Worm (Caenorhabditis elegans) whole organism, midembryonic: ENCODE data around the gene srg-11.

ENCODE experiments used
- T22C8.4 ChIP-seq: fragments of 200-800 bp; sonication (Bioruptor generic); IDR thresholded peaks from 2 replicates; pipeline ENCODE4 v1.3.6; 2022; ENCODE audit warnings: missing genetic modification characterization, missing compliant biosample characterization
- cog-1 ChIP-seq: sonication (generic microtip); optimal IDR thresholded peaks from 2 replicates; lab custom pipeline; 2016; ENCODE audit warnings: missing genetic modification characterization, missing compliant biosample characterization
- flt-1 ChIP-seq: fragments of 200-800 bp; sonication (Bioruptor generic); IDR thresholded peaks from 2 replicates; pipeline ENCODE4 v1.3.6; 2022; ENCODE audit warnings: missing genetic modification characterization, missing compliant biosample characterization
- klf-2 ChIP-seq: fragments of 200-800 bp; sonication (Bioruptor generic); conservative IDR thresholded peaks from 2 replicates; pipeline ENCODE4 v1.3.6; 2022; ENCODE audit warnings: missing genetic modification reagents, missing genetic modification characterization, missing compliant biosample characterization
- med-1 ChIP-seq: sonication (generic microtip); optimal IDR thresholded peaks from 2 replicates; lab custom pipeline; 2017; ENCODE audit warnings: missing genetic modification characterization, mild to moderate bottlenecking, missing compliant biosample characterization, antibody characterized with exemption, missing genetic modification reagents; ENCODE audit not compliant: insufficient read depth
- ref-1 ChIP-seq: fragments of 200-800 bp; sonication (Bioruptor generic); conservative IDR thresholded peaks from 2 replicates; pipeline ENCODE4 v1.3.6; 2022; ENCODE audit warnings: missing genetic modification reagents, missing genetic modification characterization, missing compliant biosample characterization
- tab-1 ChIP-seq: fragments of 200-800 bp; sonication (Bioruptor generic); IDR thresholded peaks from 2 replicates; pipeline ENCODE4 v1.3.6; 2022; ENCODE audit warnings: missing genetic modification characterization, missing compliant biosample characterization
- ztf-23 ChIP-seq: fragments of 200-800 bp; sonication (Bioruptor generic); IDR thresholded peaks from 2 replicates; pipeline ENCODE4 v1.3.6; 2022; ENCODE audit warnings: missing genetic modification reagents, missing genetic modification characterization, missing compliant biosample characterization
- ztf-29 ChIP-seq: fragments of 200-800 bp; sonication (Bioruptor generic); IDR thresholded peaks from 2 replicates; pipeline ENCODE4 v1.3.6; 2022; ENCODE audit warnings: missing genetic modification reagents, missing genetic modification characterization, missing compliant biosample characterization

The srg-11 gene

ce11 chrIII:4679963-4680484 is at the start of gene srg-11:
Gene srg-11 (plus strand): TSS chrIII:4680013.
- TF ChIP-seq klf-2 (GFP tag; lab: Robert Waterston, UW), result no peak

- no peak for TF ChIP-seq T22C8.4 (GFP tag; lab: Robert Waterston, UW)
- no peak for TF ChIP-seq klf-2 (GFP tag; lab: Robert Waterston, UW)
- TF ChIP-seq tab-1 (GFP tag; lab: Robert Waterston, UW), result no peak
- no peak for TF ChIP-seq ztf-23 (GFP tag; lab: Robert Waterston, UW)
- TF ChIP-seq med-1 (GFP tag; lab: Kevin White, UChicago), result no peak
- TF ChIP-seq ref-1, result no peak
- TF ChIP-seq cog-1 (tag; lab: Kevin White, UChicago), result no peak
- no peak for TF ChIP-seq ztf-29 (GFP tag; lab: Robert Waterston, UW)
- no peak for TF ChIP-seq flt-1
Measured at ce11 chrIII:4634947-4635346, 44.9 kb upstream of the srg-11 start, which contains the start of gene clec-153. Gene clec-153 (plus strand): TSS chrIII:4635247.

- TF ChIP-seq ztf-23 (GFP tag; lab: Robert Waterston, UW), result no peak
- no peak for TF ChIP-seq ref-1
- no peak for TF ChIP-seq klf-2 (GFP tag; lab: Robert Waterston, UW)
- TF ChIP-seq flt-1, result no peak
- TF ChIP-seq cog-1 (tag; lab: Kevin White, UChicago), result no peak
- no peak for TF ChIP-seq tab-1 (GFP tag; lab: Robert Waterston, UW)
- no peak for TF ChIP-seq T22C8.4 (GFP tag; lab: Robert Waterston, UW)
- no peak for TF ChIP-seq ztf-29 (GFP tag; lab: Robert Waterston, UW)
- TF ChIP-seq med-1 (GFP tag; lab: Kevin White, UChicago), result no peak
Measured at ce11 chrIII:4643262-4643661, 36.6 kb upstream of the srg-11 start, which contains the start of gene pfas-1. Gene pfas-1 (minus strand): TSS chrIII:4643310.

- TF ChIP-seq ztf-23 (GFP tag; lab: Robert Waterston, UW), result no peak
- TF ChIP-seq ztf-29 (GFP tag; lab: Robert Waterston, UW), result no peak
- no peak for TF ChIP-seq cog-1 (tag; lab: Kevin White, UChicago)
- no peak for TF ChIP-seq ref-1
Measured at ce11 chrIII:4646246-4646645, 33.6 kb upstream of the srg-11 start, which contains the start of gene pqn-29. Gene pqn-29 (minus strand): TSS chrIII:4646346.

- TF ChIP-seq med-1 (GFP tag; lab: Kevin White, UChicago) (no peak), tab-1 (GFP tag; lab: Robert Waterston, UW) (no peak), cog-1 (tag; lab: Kevin White, UChicago) (no peak), klf-2 (GFP tag; lab: Robert Waterston, UW) (no peak), ztf-23 (GFP tag; lab: Robert Waterston, UW) (no peak), ztf-29 (GFP tag; lab: Robert Waterston, UW) (no peak), T22C8.4 (GFP tag; lab: Robert Waterston, UW) (no peak), flt-1 (no peak), ref-1 (no peak)
Measured at ce11 chrIII:4647341-4647740, 32.5 kb upstream of the srg-11 start.

ce11 chrIII:4647878-4648277 is 31.9 kb upstream of the srg-11 start, which contains the start of gene T23F11.6:
Gene T23F11.6 (minus strand): TSS chrIII:4647922.
- no peak for TF ChIP-seq T22C8.4 (GFP tag; lab: Robert Waterston, UW)

- TF ChIP-seq ztf-29 (GFP tag; lab: Robert Waterston, UW) (no peak), cog-1 (tag; lab: Kevin White, UChicago) (peak; percentile 83), tab-1 (GFP tag; lab: Robert Waterston, UW) (no peak), klf-2 (GFP tag; lab: Robert Waterston, UW) (no peak), ztf-23 (GFP tag; lab: Robert Waterston, UW) (0 out of 2 replicates have a peak, but pooled peaks have one; percentile 26), flt-1 (no peak), med-1 (GFP tag; lab: Kevin White, UChicago) (no peak), T22C8.4 (GFP tag; lab: Robert Waterston, UW) (peak; percentile 93), ref-1 (no peak)
Measured at ce11 chrIII:4649363-4649768, 30.4 kb upstream of the srg-11 start.

ce11 chrIII:4649811-4650544 is 29.8 kb upstream of the srg-11 start, which contains the start of gene ppm-2:
Gene ppm-2 (plus strand): TSS chrIII:4650494.
- no peak for TF ChIP-seq cog-1 (tag; lab: Kevin White, UChicago)

ce11 chrIII:4653374-4653773 is 26.4 kb upstream of the srg-11 start:
- no peak for TF ChIP-seq flt-1
- no peak for TF ChIP-seq T22C8.4 (GFP tag; lab: Robert Waterston, UW)
- no peak for TF ChIP-seq tab-1 (GFP tag; lab: Robert Waterston, UW)
- TF ChIP-seq med-1 (GFP tag; lab: Kevin White, UChicago), result no peak
- no peak for TF ChIP-seq klf-2 (GFP tag; lab: Robert Waterston, UW)
- no peak for TF ChIP-seq ztf-29 (GFP tag; lab: Robert Waterston, UW)
- TF ChIP-seq ztf-23 (GFP tag; lab: Robert Waterston, UW), result no peak
- no peak for TF ChIP-seq cog-1 (tag; lab: Kevin White, UChicago)

- TF ChIP-seq tab-1 (GFP tag; lab: Robert Waterston, UW) (no peak), cog-1 (tag; lab: Kevin White, UChicago) (no peak), klf-2 (GFP tag; lab: Robert Waterston, UW) (no peak), T22C8.4 (GFP tag; lab: Robert Waterston, UW) (no peak), ref-1 (no peak), flt-1 (no peak)
Measured at ce11 chrIII:4653912-4654311, 25.9 kb upstream of the srg-11 start.
